Fruit fly (Drosophila melanogaster) whole organism, prepupa: ENCODE results near the gene Pex19.

Source experiments
- CG6808 ChIP-seq: fragments of 200-800 bp; sonication (Bioruptor generic); optimal IDR thresholded peaks from 3 replicates; lab custom pipeline; 2017; ENCODE audit warnings: missing biosample characterization, missing genetic modification characterization, mild to moderate bottlenecking, moderate library complexity, missing genetic modification reagents
- CG8119 ChIP-seq: fragments of 200-800 bp; sonication (Bioruptor generic); IDR thresholded peaks from 3 replicates; pipeline ENCODE4 v1.3.6; 2022; ENCODE audit warnings: missing biosample characterization, missing genetic modification characterization
- Lpt ChIP-seq: fragments of 200-800 bp; sonication (Bioruptor generic); optimal IDR thresholded peaks from 3 replicates; lab custom pipeline; 2016; ENCODE audit warnings: missing biosample characterization, missing genetic modification characterization
- fd85E ChIP-seq: fragments of 200-800 bp; sonication (Bioruptor generic); optimal IDR thresholded peaks from 3 replicates; lab custom pipeline; 2016; ENCODE audit warnings: missing biosample characterization, missing genetic modification characterization

- TF ChIP-seq Lpt (GFP tag; lab: Kevin White, UChicago) (no peak), CG8119 (GFP tag; lab: Robert Waterston, UW) (no peak), CG6808 (no peak), fd85E (GFP tag; lab: Kevin White, UChicago) (no peak)
These were observed 46.1 kb downstream of the Pex19 start, which contains the start of gene Gr33a for dm6 chr2L:12137708-12138107.
